Worm (Caenorhabditis elegans) whole organism, young adult: Measurements from ENCODE around the gene R07A4.4.

ENCODE experiments used
- C17E4.6 ChIP-seq: fragments of 200-800 bp; sonication (Bioruptor generic); IDR thresholded peaks from 2 replicates; pipeline ENCODE4 v1.3.6; 2022; ENCODE audit warnings: missing genetic modification reagents, missing genetic modification characterization, missing compliant biosample characterization
- D2030.7 ChIP-seq: fragments of 200-800 bp; sonication (Bioruptor generic); IDR thresholded peaks from 2 replicates; pipeline ENCODE4 v1.3.6; 2022; ENCODE audit warnings: missing genetic modification reagents, missing genetic modification characterization, missing compliant biosample characterization
- F10E7.11 ChIP-seq: sonication (generic microtip); optimal IDR thresholded peaks from 2 replicates; lab custom pipeline; 2017; ENCODE audit warnings: mild to moderate bottlenecking, missing genetic modification characterization, moderate library complexity, missing compliant biosample characterization
- F23B12.7 ChIP-seq: sonication (generic microtip); optimal IDR thresholded peaks from 2 replicates; lab custom pipeline; 2017; ENCODE audit warnings: missing genetic modification characterization, mild to moderate bottlenecking, missing compliant biosample characterization, antibody characterized with exemption, moderate library complexity; ENCODE audit not compliant: insufficient read depth
- F33H1.4 ChIP-seq: fragments of 200-800 bp; sonication (Bioruptor generic); IDR thresholded peaks from 2 replicates; pipeline ENCODE4 v1.3.6; 2022; ENCODE audit warnings: missing genetic modification reagents, missing genetic modification characterization, missing compliant biosample characterization
- F52B5.7 ChIP-seq: sonication (generic microtip); optimal IDR thresholded peaks from 2 replicates; lab custom pipeline; 2016; ENCODE audit warnings: mild to moderate bottlenecking, missing genetic modification characterization, missing compliant biosample characterization
- F57C9.4 ChIP-seq: sonication (generic microtip); optimal IDR thresholded peaks from 2 replicates; lab custom pipeline; 2017; ENCODE audit warnings: mild to moderate bottlenecking, missing genetic modification characterization, missing compliant biosample characterization
- Y67H2A.10 ChIP-seq: fragments of 200-800 bp; sonication (Bioruptor generic); conservative IDR thresholded peaks from 2 replicates; pipeline ENCODE4 v1.3.6; 2022; ENCODE audit warnings: missing genetic modification reagents, missing genetic modification characterization, missing compliant biosample characterization
- ZK185.1 ChIP-seq: sonication (generic microtip); optimal IDR thresholded peaks from 2 replicates; lab custom pipeline; 2016; ENCODE audit warnings: mild to moderate bottlenecking, missing genetic modification characterization, missing compliant biosample characterization; ENCODE audit not compliant: poor library complexity, severe bottlenecking
- ama-1 ChIP-seq, 3 experiments: fragments of 150-350 bp in 1 of 3; sonication (generic microtip) in 2 of 3; optimal IDR thresholded peaks; 2 replicates each; lab custom pipeline; 2014 to 2018; ENCODE audit warnings: missing biosample characterization in 2 of 3, missing genetic modification characterization in 2 of 3, missing genetic modification reagents in 2 of 3
- aptf-2 ChIP-seq: fragments of 200-800 bp; sonication (Bioruptor generic); conservative IDR thresholded peaks from 2 replicates; pipeline ENCODE4 v1.3.6; 2022; ENCODE audit warnings: missing genetic modification reagents, missing genetic modification characterization, missing compliant biosample characterization
- atf-7 ChIP-seq: sonication (generic microtip); optimal IDR thresholded peaks from 2 replicates; lab custom pipeline; 2017; ENCODE audit warnings: mild to moderate bottlenecking, missing genetic modification characterization, missing compliant biosample characterization
- athp-1 ChIP-seq: sonication (generic microtip); optimal IDR thresholded peaks from 2 replicates; lab custom pipeline; 2017; ENCODE audit warnings: mild to moderate bottlenecking, missing genetic modification characterization, missing compliant biosample characterization
- attf-3 ChIP-seq: fragments of 200-800 bp; sonication (Bioruptor generic); conservative IDR thresholded peaks from 2 replicates; pipeline ENCODE4 v1.3.6; 2022; ENCODE audit warnings: missing genetic modification reagents, missing genetic modification characterization, missing compliant biosample characterization
- egrh-3 ChIP-seq: fragments of 200-800 bp; sonication (Bioruptor generic); IDR thresholded peaks from 2 replicates; pipeline ENCODE4 v1.3.6; 2022; ENCODE audit warnings: missing genetic modification reagents, missing genetic modification characterization, missing compliant biosample characterization
- gei-17 ChIP-seq: fragments of 200-800 bp; sonication (Bioruptor generic); optimal IDR thresholded peaks from 2 replicates; lab custom pipeline; 2018; ENCODE audit warnings: mild to moderate bottlenecking, missing genetic modification characterization, missing compliant biosample characterization
- hlh-26 ChIP-seq: fragments of 200-800 bp; sonication (Bioruptor generic); conservative IDR thresholded peaks from 2 replicates; pipeline ENCODE4 v1.3.6; 2022; ENCODE audit warnings: missing genetic modification reagents, missing genetic modification characterization, missing compliant biosample characterization
- hsf-1 ChIP-seq: fragments of 200-800 bp; sonication (Bioruptor generic); IDR thresholded peaks from 2 replicates; pipeline ENCODE4 v1.3.6; 2022; ENCODE audit warnings: missing genetic modification reagents, missing genetic modification characterization, missing compliant biosample characterization
- let-526 ChIP-seq: fragments of 200-800 bp; sonication (Bioruptor generic); IDR thresholded peaks from 2 replicates; pipeline ENCODE4 v1.3.6; 2022; ENCODE audit warnings: missing genetic modification reagents, missing genetic modification characterization, missing compliant biosample characterization
- lin-26 ChIP-seq: fragments of 200-800 bp; sonication (Bioruptor generic); IDR thresholded peaks from 2 replicates; pipeline ENCODE4 v1.3.6; 2022; ENCODE audit warnings: missing genetic modification reagents, missing genetic modification characterization, missing compliant biosample characterization
- lin-40 ChIP-seq: sonication (generic microtip); optimal IDR thresholded peaks from 2 replicates; lab custom pipeline; 2016; ENCODE audit warnings: missing genetic modification characterization, mild to moderate bottlenecking, missing compliant biosample characterization, missing genotype, missing genetic modification reagents
- lin-54 ChIP-seq: fragments of 200-800 bp; sonication (Bioruptor generic); optimal IDR thresholded peaks from 2 replicates; lab custom pipeline; 2018; ENCODE audit warnings: mild to moderate bottlenecking, missing genetic modification characterization, missing compliant biosample characterization
- lir-1 ChIP-seq: fragments of 200-800 bp; sonication (Bioruptor generic); conservative IDR thresholded peaks from 2 replicates; pipeline ENCODE4 v1.3.6; 2022; ENCODE audit warnings: missing genetic modification reagents, missing genetic modification characterization, missing compliant biosample characterization
- lsl-1 ChIP-seq: fragments of 200-800 bp; sonication (Bioruptor generic); optimal IDR thresholded peaks from 2 replicates; lab custom pipeline; 2018; ENCODE audit warnings: mild to moderate bottlenecking, missing genetic modification characterization, moderate library complexity, missing compliant biosample characterization
- madf-3 ChIP-seq: fragments of 200-800 bp; sonication (Bioruptor generic); IDR thresholded peaks from 2 replicates; pipeline ENCODE4 v1.3.6; 2022; ENCODE audit warnings: missing genetic modification reagents, missing genetic modification characterization, missing compliant biosample characterization
- mcd-1 ChIP-seq: fragments of 200-800 bp; sonication (Bioruptor generic); IDR thresholded peaks from 2 replicates; pipeline ENCODE4 v1.3.6; 2022; ENCODE audit warnings: missing genetic modification reagents, missing genetic modification characterization, missing compliant biosample characterization
- mel-28 ChIP-seq: sonication (generic microtip); optimal IDR thresholded peaks from 2 replicates; lab custom pipeline; 2016; ENCODE audit warnings: borderline replicate concordance, mild to moderate bottlenecking, missing genetic modification characterization, missing compliant biosample characterization
- nfyb-1 ChIP-seq: fragments of 200-800 bp; sonication (Bioruptor generic); IDR thresholded peaks from 2 replicates; pipeline ENCODE4 v1.3.6; 2022; ENCODE audit warnings: missing genetic modification reagents, missing genetic modification characterization, missing compliant biosample characterization
- pbrm-1 ChIP-seq: fragments of 200-800 bp; sonication (Bioruptor generic); IDR thresholded peaks from 2 replicates; pipeline ENCODE4 v1.3.6; 2022; ENCODE audit warnings: missing genetic modification reagents, missing genetic modification characterization, missing compliant biosample characterization
- repo-1 ChIP-seq: sonication (generic microtip); optimal IDR thresholded peaks from 2 replicates; lab custom pipeline; 2017; ENCODE audit warnings: mild to moderate bottlenecking, missing genetic modification characterization, missing compliant biosample characterization
- sdz-38 ChIP-seq: sonication (generic microtip); optimal IDR thresholded peaks from 2 replicates; lab custom pipeline; 2016; ENCODE audit warnings: missing genotype, missing genetic modification characterization, missing compliant biosample characterization
- snpc-1.1 ChIP-seq: sonication (generic microtip); optimal IDR thresholded peaks from 2 replicates; lab custom pipeline; 2017; ENCODE audit warnings: missing genetic modification characterization, mild to moderate bottlenecking, missing compliant biosample characterization, antibody characterized with exemption, moderate library complexity, missing genotype, missing genetic modification reagents; ENCODE audit not compliant: insufficient read depth
- snpc-4 ChIP-seq, 5 experiments: fragments of 150-350 bp in 1 of 5; sonication (generic microtip) in 4 of 5; optimal IDR thresholded peaks; 2 replicates each; lab custom pipeline; 2014 to 2018; ENCODE audit warnings: missing genetic modification characterization in 5 of 5, missing biosample characterization in 3 of 5, antibody characterized with exemption in 2 of 5, mild to moderate bottlenecking in 2 of 5, missing compliant biosample characterization in 2 of 5, missing genotype in 2 of 5, moderate library complexity in 2 of 5, missing genetic modification reagents in 1 of 5
- somi-1 ChIP-seq: fragments of 200-800 bp; sonication (Bioruptor generic); optimal IDR thresholded peaks from 2 replicates; lab custom pipeline; 2018; ENCODE audit warnings: mild to moderate bottlenecking, missing genetic modification characterization, missing compliant biosample characterization
- sptf-2 ChIP-seq: fragments of 200-800 bp; sonication (Bioruptor generic); optimal IDR thresholded peaks from 2 replicates; lab custom pipeline; 2018; ENCODE audit warnings: mild to moderate bottlenecking, missing genetic modification characterization, missing compliant biosample characterization
- zfh-2 ChIP-seq: fragments of 200-800 bp; sonication (Bioruptor generic); conservative IDR thresholded peaks from 2 replicates; pipeline ENCODE4 v1.3.6; 2022; ENCODE audit warnings: missing genetic modification reagents, missing genetic modification characterization, missing compliant biosample characterization
- ztf-26 ChIP-seq: sonication (generic microtip); optimal IDR thresholded peaks from 2 replicates; lab custom pipeline; 2017; ENCODE audit warnings: missing genetic modification characterization, missing compliant biosample characterization
- ztf-28 ChIP-seq: fragments of 200-800 bp; sonication (Bioruptor generic); IDR thresholded peaks from 2 replicates; pipeline ENCODE4 v1.3.6; 2022; ENCODE audit warnings: missing genetic modification reagents, missing genetic modification characterization, missing compliant biosample characterization

R07A4.4 gene

ce11 chrX:10768289-10769153, 11.0 kb upstream of the R07A4.4 start:
- TF ChIP-seq sptf-2 (GFP tag; lab: Kevin White, UChicago) (no peak), somi-1 (GFP tag; lab: Kevin White, UChicago) (no peak), athp-1 (tag; lab: Kevin White, UChicago) (no peak), egrh-3 (peak; percentile 28; the same call in 1 of the 2 replicates), F52B5.7 (no peak), ztf-28 (GFP tag; lab: Robert Waterston, UW) (no peak), ama-1 (optimal IDR thresholded peaks at IDR 0.05; lab: Kevin White, UChicago) (no peak), ama-1 (GFP tag; optimal IDR thresholded peaks at IDR 0.05; lab: Kevin White, UChicago) (peak in 1 of 2 experiments; percentile 18), pbrm-1 (0 out of 2 replicates have a peak, but pooled peaks have one; percentile 10), aptf-2 (GFP tag; lab: Robert Waterston, UW) (no peak), madf-3 (no peak), F23B12.7 (tag; lab: Kevin White, UChicago) (no peak), hlh-26 (GFP tag; lab: Robert Waterston, UW) (no peak), snpc-1.1 (tag; lab: Kevin White, UChicago) (no peak), F10E7.11 (tag; lab: Kevin White, UChicago) (no peak), zfh-2 (peak; percentile 53), C17E4.6 (GFP tag; lab: Robert Waterston, UW) (no peak), D2030.7 (GFP tag; lab: Robert Waterston, UW) (no peak), attf-3 (GFP tag; lab: Robert Waterston, UW) (no peak), let-526 (GFP tag; lab: Robert Waterston, UW) (no peak), nfyb-1 (GFP tag; lab: Robert Waterston, UW) (no peak), lir-1 (GFP tag; lab: Robert Waterston, UW) (no peak), sdz-38 (tag; lab: Kevin White, UChicago) (no peak), F33H1.4 (GFP tag; lab: Robert Waterston, UW) (no peak), snpc-4 (GFP tag; optimal IDR thresholded peaks at IDR 0.05; lab: Kevin White, UChicago) (peak; percentile 47), snpc-4 (tag; optimal IDR thresholded peaks at IDR 0.05; lab: Kevin White, UChicago) (peak; percentile 49 to 75 (median 70)), repo-1 (tag; lab: Kevin White, UChicago) (no peak), lin-40 (tag; lab: Kevin White, UChicago) (peak; percentile 4), lin-26 (GFP tag; lab: Robert Waterston, UW) (0 out of 2 replicates have a peak, but pooled peaks have one; percentile 14), gei-17 (no peak), atf-7 (no peak), lin-54 (GFP tag; lab: Kevin White, UChicago) (no peak), ztf-26 (no peak), F57C9.4 (tag; lab: Kevin White, UChicago) (no peak), hsf-1 (GFP tag; lab: Robert Waterston, UW) (no peak), mcd-1 (GFP tag; lab: Robert Waterston, UW) (0 out of 2 replicates have a peak, but pooled peaks have one; percentile 11), ZK185.1 (tag; lab: Kevin White, UChicago) (peak; percentile 48), Y67H2A.10 (GFP tag; lab: Robert Waterston, UW) (no peak), lsl-1 (GFP tag; lab: Kevin White, UChicago) (no peak), mel-28 (tag; lab: Kevin White, UChicago) (no peak)
